Worm (Caenorhabditis elegans) whole organism, early embryonic: Measurements from ENCODE around the gene cka-1.
A peak's percentile ranks its signal among the peaks of the same experiment; 100 is the strongest.

Source experiments
- B0310.2 ChIP-seq: sonication (generic microtip); optimal IDR thresholded peaks from 2 replicates; lab custom pipeline; 2016; ENCODE audit warnings: mild to moderate bottlenecking, missing genetic modification characterization, missing compliant biosample characterization
- F13C5.2 ChIP-seq: sonication (generic microtip); optimal IDR thresholded peaks from 2 replicates; lab custom pipeline; 2017; ENCODE audit warnings: mild to moderate bottlenecking, missing genetic modification characterization, inconsistent platforms, missing compliant biosample characterization
- aly-1 ChIP-seq: sonication (generic microtip); optimal IDR thresholded peaks from 2 replicates; lab custom pipeline; 2016; ENCODE audit warnings: missing genetic modification characterization, missing compliant biosample characterization
- ama-1 ChIP-seq: fragments of 150-350 bp; optimal IDR thresholded peaks from 2 replicates; lab custom pipeline; 2014
- ceh-13 ChIP-seq: fragments of 200-800 bp; sonication (Bioruptor generic); optimal IDR thresholded peaks from 2 replicates; lab custom pipeline; 2018; ENCODE audit warnings: mild to moderate bottlenecking, missing genetic modification characterization, missing compliant biosample characterization
- ceh-36 ChIP-seq: sonication (generic microtip); optimal IDR thresholded peaks from 2 replicates; lab custom pipeline; 2016; ENCODE audit warnings: missing genetic modification characterization, inconsistent platforms, missing compliant biosample characterization
- ets-7 ChIP-seq: sonication (generic microtip); optimal IDR thresholded peaks from 2 replicates; lab custom pipeline; 2016; ENCODE audit warnings: missing genotype, missing genetic modification characterization, missing compliant biosample characterization
- flt-1 ChIP-seq: fragments of 200-800 bp; sonication (Bioruptor generic); IDR thresholded peaks from 2 replicates; pipeline ENCODE4 v1.3.6; 2022; ENCODE audit warnings: missing genetic modification characterization, missing compliant biosample characterization
- hmbx-1 ChIP-seq: sonication (generic microtip); optimal IDR thresholded peaks from 2 replicates; lab custom pipeline; 2016; ENCODE audit warnings: mild to moderate bottlenecking, missing genetic modification characterization, missing compliant biosample characterization
- hmg-4 ChIP-seq: fragments of 200-800 bp; sonication (Bioruptor generic); optimal IDR thresholded peaks from 2 replicates; lab custom pipeline; 2018; ENCODE audit warnings: mild to moderate bottlenecking, missing genetic modification characterization, missing compliant biosample characterization
- hnd-1 ChIP-seq: sonication (generic microtip); optimal IDR thresholded peaks from 2 replicates; lab custom pipeline; 2016; ENCODE audit warnings: missing genetic modification characterization, missing compliant biosample characterization
- pes-1 ChIP-seq: fragments of 200-800 bp; sonication (Bioruptor generic); IDR thresholded peaks from 2 replicates; pipeline ENCODE4 v1.3.6; 2022; ENCODE audit warnings: missing genetic modification reagents, missing genetic modification characterization, missing compliant biosample characterization
- scrt-1 ChIP-seq: fragments of 200-800 bp; sonication (Bioruptor generic); IDR thresholded peaks from 2 replicates; pipeline ENCODE4 v1.3.6; 2022; ENCODE audit warnings: missing genetic modification characterization, missing compliant biosample characterization
- sea-1 ChIP-seq: fragments of 200-800 bp; sonication (Bioruptor generic); conservative IDR thresholded peaks from 2 replicates; pipeline ENCODE4 v1.3.6; 2022; ENCODE audit warnings: missing genetic modification characterization, missing compliant biosample characterization
- tbx-11 ChIP-seq: fragments of 200-800 bp; sonication (Bioruptor generic); IDR thresholded peaks from 2 replicates; pipeline ENCODE4 v1.3.6; 2022; ENCODE audit warnings: missing genetic modification characterization, missing compliant biosample characterization
- tbx-37 ChIP-seq: fragments of 200-800 bp; sonication (Bioruptor generic); conservative IDR thresholded peaks from 2 replicates; pipeline ENCODE4 v1.3.6; 2022; ENCODE audit warnings: missing genetic modification reagents, missing genetic modification characterization, missing compliant biosample characterization
- tra-4 ChIP-seq: sonication (generic microtip); optimal IDR thresholded peaks from 2 replicates; lab custom pipeline; 2017; ENCODE audit warnings: missing genetic modification characterization, missing compliant biosample characterization

The cka-1 gene

DNA sequence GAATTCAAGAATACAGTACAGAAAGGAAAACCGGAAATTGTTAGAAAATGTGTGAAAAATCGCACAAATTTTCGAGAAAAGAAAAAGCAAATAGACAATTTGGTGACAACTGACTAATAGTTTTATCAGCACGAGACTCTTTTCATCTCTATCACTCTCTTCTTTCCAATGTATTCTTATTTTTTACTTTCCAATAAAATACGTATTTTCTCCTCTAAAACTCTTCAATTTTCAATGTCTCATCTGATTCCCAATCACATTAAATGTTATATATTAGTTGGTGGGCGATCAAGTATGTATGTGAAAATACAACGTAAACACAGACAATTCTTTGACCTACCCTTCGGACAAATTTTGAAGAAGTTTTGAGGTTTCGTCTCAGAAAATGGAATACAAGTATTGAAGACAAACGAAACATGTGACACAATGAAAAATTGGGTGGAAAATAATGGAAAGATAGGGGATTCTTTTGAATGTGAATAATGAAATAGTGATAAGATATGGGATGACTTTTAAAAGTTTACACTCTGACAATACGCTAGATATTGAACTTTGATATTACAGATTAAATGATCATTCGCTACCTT, at the start of gene cka-1:
Gene cka-1 (minus strand): TSS at position 418 of the 587 bp plus-strand sequence.
- TF ChIP-seq sea-1 (GFP tag; lab: Robert Waterston, UW) (no peak), hnd-1 (tag; lab: Kevin White, UChicago) (no peak), tbx-37 (GFP tag; lab: Robert Waterston, UW) (no peak), aly-1 (tag; lab: Kevin White, UChicago) (no peak), ceh-36 (no peak), flt-1 (GFP tag; lab: Robert Waterston, UW) (no peak), hmbx-1 (tag; lab: Kevin White, UChicago) (no peak), hmg-4 (no peak)

DNA sequence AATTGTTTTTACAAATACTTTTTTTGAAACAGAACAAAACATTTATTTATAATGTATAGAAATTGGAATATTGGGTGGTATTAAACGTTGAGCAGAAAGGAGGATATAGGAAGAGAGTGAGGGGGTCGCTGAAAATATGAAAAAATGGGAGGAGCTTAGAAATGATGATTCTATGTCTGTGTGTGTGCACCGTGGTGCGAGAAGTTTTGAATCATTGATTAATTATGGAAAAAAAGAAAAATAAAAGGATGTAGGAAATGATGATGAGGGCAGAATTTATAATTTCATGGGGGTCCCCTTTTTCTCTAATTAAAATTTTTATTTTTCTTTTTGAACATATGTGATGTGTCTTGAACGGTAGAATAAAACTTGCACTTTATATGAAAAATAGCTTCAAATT, 47.3 kb upstream of the cka-1 start, which contains the start of gene sre-4:
Gene sre-4 (minus strand): TSS at position 101 of the 400 bp plus-strand sequence.
- TF ChIP-seq ceh-36, result no peak
- TF ChIP-seq tra-4 (tag; lab: Kevin White, UChicago), result no peak
- TF ChIP-seq B0310.2 (tag; lab: Kevin White, UChicago), result no peak
- TF ChIP-seq hmbx-1 (tag; lab: Kevin White, UChicago), result no peak
- TF ChIP-seq aly-1 (tag; lab: Kevin White, UChicago), result no peak
- no peak for TF ChIP-seq pes-1 (GFP tag; lab: Robert Waterston, UW)
- TF ChIP-seq ets-7 (tag; lab: Kevin White, UChicago), result no peak

- TF ChIP-seq ceh-13 (GFP tag; lab: Kevin White, UChicago) (no peak), scrt-1 (GFP tag; lab: Robert Waterston, UW) (no peak), hmbx-1 (tag; lab: Kevin White, UChicago) (no peak), ceh-36 (no peak), hnd-1 (tag; lab: Kevin White, UChicago) (no peak), hmg-4 (no peak), flt-1 (GFP tag; lab: Robert Waterston, UW) (no peak), ets-7 (tag; lab: Kevin White, UChicago) (no peak), F13C5.2 (no peak), pes-1 (GFP tag; lab: Robert Waterston, UW) (no peak), ama-1 (no peak), sea-1 (GFP tag; lab: Robert Waterston, UW) (no peak), tbx-11 (GFP tag; lab: Robert Waterston, UW) (no peak), aly-1 (tag; lab: Kevin White, UChicago) (no peak), tra-4 (tag; lab: Kevin White, UChicago) (no peak)
These were observed 40.6 kb upstream of the cka-1 start, which contains the start of gene T13F2.6 for ce11 chrIV:9778016-9778415. Gene T13F2.6, plus strand, starts transcription at chrIV:9778321.

- TF ChIP-seq B0310.2 (tag; lab: Kevin White, UChicago) (no peak), aly-1 (tag; lab: Kevin White, UChicago) (no peak), ama-1 (no peak), tbx-37 (GFP tag; lab: Robert Waterston, UW) (peak; percentile 68), ceh-13 (GFP tag; lab: Kevin White, UChicago) (no peak), ceh-36 (no peak)
These were observed 40.1 kb upstream of the cka-1 start, which contains the start of gene sna-2 for ce11 chrIV:9777535-9777934. Gene sna-2, minus strand, starts transcription at chrIV:9777634.

DNA sequence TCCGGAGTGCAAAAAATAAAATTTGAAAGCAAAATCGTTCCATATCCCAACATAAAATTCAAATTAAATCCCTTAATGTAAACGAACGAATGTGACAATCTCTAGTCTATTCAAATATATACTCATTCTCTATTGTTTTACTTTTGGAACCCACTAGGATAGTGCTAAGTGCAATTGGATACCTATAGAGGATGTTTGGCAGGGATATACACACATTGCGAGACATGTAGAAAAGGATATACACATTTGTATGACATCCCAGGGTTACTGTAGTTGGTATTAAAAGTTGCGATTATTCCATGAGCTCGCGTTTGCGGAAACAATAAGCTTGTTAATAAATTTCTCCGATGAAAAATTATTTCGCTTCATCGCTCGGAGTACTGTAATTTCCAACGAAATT, 36.0 kb upstream of the cka-1 start:
- TF ChIP-seq flt-1 (GFP tag; lab: Robert Waterston, UW) (no peak), ceh-13 (GFP tag; lab: Kevin White, UChicago) (peak; percentile 8), B0310.2 (tag; lab: Kevin White, UChicago) (no peak), ets-7 (tag; lab: Kevin White, UChicago) (no peak), tbx-37 (GFP tag; lab: Robert Waterston, UW) (no peak), ceh-36 (peak; percentile 42), hnd-1 (tag; lab: Kevin White, UChicago) (no peak), pes-1 (GFP tag; lab: Robert Waterston, UW) (peak; percentile 27; the same call in 1 of the 2 replicates), ama-1 (no peak), aly-1 (tag; lab: Kevin White, UChicago) (no peak), tbx-11 (GFP tag; lab: Robert Waterston, UW) (no peak), sea-1 (GFP tag; lab: Robert Waterston, UW) (peak; percentile 30; the same call in 1 of the 2 replicates), scrt-1 (GFP tag; lab: Robert Waterston, UW) (no peak), hmbx-1 (tag; lab: Kevin White, UChicago) (no peak), tra-4 (tag; lab: Kevin White, UChicago) (peak; percentile 33), F13C5.2 (no peak), hmg-4 (no peak)

ce11 chrIV:9772096-9772720, 34.8 kb upstream of the cka-1 start, which contains the start of gene cav-1:
Gene cav-1, plus strand, starts transcription at chrIV:9772510.
- peak; percentile 14 for TF ChIP-seq ceh-36
- TF ChIP-seq flt-1 (GFP tag; lab: Robert Waterston, UW), result no peak
- TF ChIP-seq F13C5.2, result peak; percentile 7
- peak; percentile 29 for TF ChIP-seq aly-1 (tag; lab: Kevin White, UChicago)
- no peak for TF ChIP-seq tbx-11 (GFP tag; lab: Robert Waterston, UW)
- TF ChIP-seq pes-1 (GFP tag; lab: Robert Waterston, UW), result peak; percentile 49; the same call in 1 of the 2 replicates
- 0 out of 2 replicates have a peak, but pooled peaks have one; percentile 60 for TF ChIP-seq sea-1 (GFP tag; lab: Robert Waterston, UW)
- no peak for TF ChIP-seq ceh-13 (GFP tag; lab: Kevin White, UChicago)
- TF ChIP-seq ets-7 (tag; lab: Kevin White, UChicago), result no peak
- peak; percentile 14 for TF ChIP-seq B0310.2 (tag; lab: Kevin White, UChicago)
- TF ChIP-seq scrt-1 (GFP tag; lab: Robert Waterston, UW), result no peak
- peak; percentile 7 for TF ChIP-seq tra-4 (tag; lab: Kevin White, UChicago)
- TF ChIP-seq hmbx-1 (tag; lab: Kevin White, UChicago), result no peak
- TF ChIP-seq ama-1, result peak; percentile 97
- peak; percentile 22 for TF ChIP-seq hmg-4
